Worm (Caenorhabditis elegans): Measurements from ENCODE around the gene sre-42.

ce11 chrII:12344787-12345186 is 41.9 kb downstream of the sre-42 start, which contains the start of gene C44C11.6:
- no peak for TF ChIP-seq elt-3 (tag; optimal IDR thresholded peaks at IDR 0.05)
- no peak for TF ChIP-seq dmd-4 (tag; optimal IDR thresholded peaks at IDR 0.05)
- TF ChIP-seq mbf-1 (tag; optimal IDR thresholded peaks at IDR 0.05), result no peak
- TF ChIP-seq nhr-237 (tag; optimal IDR thresholded peaks at IDR 0.05), result no peak
- no peak for TF ChIP-seq ZK546.5 (tag; optimal IDR thresholded peaks at IDR 0.05)
- TF ChIP-seq sma-9 (GFP tag; optimal IDR thresholded peaks at IDR 0.05), result no peak
- TF ChIP-seq sma-9 (tag; optimal IDR thresholded peaks at IDR 0.05), result no peak
- no peak for TF ChIP-seq nhr-10 (tag; optimal IDR thresholded peaks at IDR 0.05)
